Worm (Caenorhabditis elegans) whole organism, dauer: ENCODE results near the gene Y70C5B.2.
"Not testable (repeated sequence)": the region's sequence is repeated elsewhere in the genome, so short reads cannot be mapped to it uniquely, and the experiment has no call there.

Experiments
- unc-62 ChIP-seq: sonication (generic microtip); optimal IDR thresholded peaks from 2 replicates; lab custom pipeline; 2017; ENCODE audit warnings: missing biosample characterization, missing genetic modification reagents, missing genetic modification characterization

Gene Y70C5B.2

DNA sequence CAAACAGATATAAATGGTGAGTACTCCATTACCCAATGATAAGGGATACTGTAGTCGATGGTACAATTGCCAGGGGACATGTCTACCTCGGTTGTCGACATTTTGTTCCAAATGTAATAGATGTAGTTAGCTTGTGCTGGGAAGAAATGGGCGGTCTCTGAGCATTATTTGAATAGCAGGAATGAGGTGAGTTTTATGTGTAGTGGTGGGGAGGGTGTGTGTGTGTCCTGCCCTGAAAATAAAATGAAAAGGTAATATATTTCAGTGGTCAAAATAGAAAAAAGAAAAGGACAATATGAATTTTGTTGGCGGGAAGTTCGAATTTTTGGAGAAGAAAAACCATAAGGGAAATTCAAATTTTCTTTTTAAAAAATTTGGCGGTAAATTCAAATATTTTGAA is at the start of gene Y70C5B.2:
Gene Y70C5B.2 (minus strand): TSS at position 101 of the 400 bp plus-strand sequence.
- TF ChIP-seq unc-62: not testable (repeated sequence)

DNA sequence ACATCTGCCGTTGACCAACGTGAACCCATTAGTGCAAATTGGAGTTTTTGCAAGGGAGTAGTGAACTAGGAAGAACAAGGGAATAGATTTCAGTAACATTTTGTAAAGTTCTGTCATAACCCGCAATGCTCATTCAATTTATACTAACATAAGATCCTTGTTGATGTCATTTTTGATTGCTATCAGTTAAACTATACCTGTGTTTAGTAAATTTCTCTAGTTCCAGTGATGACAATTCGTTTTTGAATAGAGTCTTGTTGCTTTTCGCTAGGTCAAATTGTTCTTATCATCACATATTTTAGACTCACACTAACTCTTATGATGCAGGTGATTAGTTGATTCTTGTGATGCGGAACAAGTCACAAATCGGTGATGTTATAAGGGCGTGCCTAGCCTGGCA is 45.8 kb upstream of the Y70C5B.2 start, which contains the start of gene clec-9:
Gene clec-9 (minus strand): TSS at position 101 of the 400 bp plus-strand sequence.
- no peak for TF ChIP-seq unc-62

DNA sequence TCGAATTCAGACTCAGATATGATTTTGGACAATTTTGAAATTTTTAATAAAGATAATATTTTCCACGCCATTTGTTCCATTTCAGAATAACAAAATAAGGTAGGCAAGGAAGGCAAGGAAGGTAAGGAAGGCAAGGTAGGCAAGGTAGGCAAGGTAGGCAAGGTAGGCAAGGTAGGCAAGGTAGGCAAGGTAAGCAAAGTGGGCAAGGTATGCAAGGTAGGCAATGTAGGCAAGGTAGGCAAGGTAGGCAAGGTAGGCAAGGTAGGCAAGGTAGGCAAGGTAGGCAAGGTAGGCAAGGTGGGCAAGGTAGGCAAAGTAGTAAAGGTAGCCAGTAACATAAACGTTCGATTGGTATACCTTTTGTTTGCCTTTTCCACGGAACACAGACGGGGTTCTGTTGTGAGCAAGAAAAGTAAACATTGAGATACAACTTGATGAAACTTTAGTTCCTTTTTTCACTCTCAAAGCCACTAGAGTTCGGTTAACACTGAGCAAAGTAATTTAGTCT is 39.1 kb upstream of the Y70C5B.2 start, which contains the start of gene Y70C5C.1:
Gene Y70C5C.1 (plus strand): TSS at position 458 of the 508 bp plus-strand sequence.
- TF ChIP-seq unc-62: no peak

DNA sequence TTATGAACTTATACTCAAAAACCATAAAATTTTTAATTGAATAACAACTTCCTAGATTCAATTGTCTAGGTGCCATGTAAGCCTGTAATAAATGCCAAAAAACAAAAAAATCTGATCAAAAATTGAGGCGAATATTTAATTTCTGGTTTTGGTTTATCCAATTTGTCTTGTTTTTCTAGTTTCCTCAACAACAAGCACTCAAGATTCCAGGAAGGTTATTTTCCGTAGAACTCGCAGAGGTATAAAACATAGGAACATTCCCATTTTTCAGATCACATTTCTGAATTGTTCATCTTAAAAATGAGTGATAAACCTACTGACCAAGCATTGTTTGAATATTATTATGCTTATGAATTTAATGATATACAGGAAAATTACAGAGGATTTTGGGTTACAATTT is 36.5 kb upstream of the Y70C5B.2 start, which contains the start of gene srw-41:
Gene srw-41 (plus strand): TSS at position 301 of the 400 bp plus-strand sequence.
- TF ChIP-seq unc-62: no peak

DNA sequence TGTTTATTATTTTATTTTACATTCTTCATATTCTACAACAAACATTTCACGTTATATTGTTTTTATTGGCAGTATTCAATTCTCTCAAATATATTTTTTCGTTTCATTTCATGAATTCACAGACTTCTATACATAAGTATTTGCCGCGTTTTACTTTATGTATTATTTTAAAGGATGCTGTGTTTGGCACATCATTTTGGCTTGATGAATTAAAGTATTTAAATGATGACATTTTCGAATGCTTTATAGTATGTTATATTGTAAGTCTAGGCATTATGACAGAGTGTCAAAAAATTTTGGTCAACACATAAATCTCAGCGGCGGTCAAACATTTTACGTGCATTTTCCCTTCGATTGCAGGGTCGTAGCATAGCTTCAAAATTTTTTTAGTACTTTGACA is 34.8 kb upstream of the Y70C5B.2 start:
- TF ChIP-seq unc-62: no peak

DNA sequence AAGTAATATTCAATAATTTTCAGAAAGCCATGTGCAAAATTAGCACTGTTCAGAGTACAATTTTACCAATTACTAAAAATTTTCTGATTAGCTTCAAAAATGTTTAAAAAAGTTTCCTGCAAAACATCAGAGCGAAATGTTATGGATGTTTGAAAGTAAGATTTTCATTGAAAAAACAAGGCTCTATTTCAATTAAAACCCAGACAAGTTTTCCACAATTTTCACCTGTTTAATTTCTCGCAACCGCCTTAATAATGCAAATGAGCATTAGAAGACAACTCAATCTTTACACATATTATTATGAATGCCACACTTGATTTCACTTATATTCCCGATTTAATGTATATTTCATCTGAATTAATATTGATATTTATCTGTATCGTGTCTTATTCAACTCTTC is 33.8 kb upstream of the Y70C5B.2 start, which contains the start of gene srz-101:
Gene srz-101 (plus strand): TSS at position 301 of the 400 bp plus-strand sequence.
- no peak for TF ChIP-seq unc-62

DNA sequence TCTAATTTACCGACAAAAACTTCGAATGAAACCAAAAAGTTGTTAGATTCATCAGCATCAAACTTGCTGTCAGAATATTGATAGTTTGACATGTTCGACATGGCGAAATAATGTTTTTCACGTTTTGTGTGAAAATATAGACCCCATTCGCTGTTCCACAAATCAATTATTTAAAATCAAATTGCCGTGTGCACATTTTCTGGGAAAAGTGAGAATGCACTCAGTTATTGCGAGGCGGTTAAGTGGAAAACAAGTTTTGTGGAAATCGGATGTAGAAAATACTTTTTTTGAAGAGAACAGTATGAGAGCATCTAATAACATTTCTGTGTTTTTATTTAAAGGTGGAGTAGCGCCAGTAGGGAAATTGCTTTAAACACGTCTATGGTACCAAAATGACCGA is 33.0 kb upstream of the Y70C5B.2 start, which contains the start of gene srw-42:
Gene srw-42 (minus strand): TSS at position 101 of the 400 bp plus-strand sequence.
- TF ChIP-seq unc-62: no peak

DNA sequence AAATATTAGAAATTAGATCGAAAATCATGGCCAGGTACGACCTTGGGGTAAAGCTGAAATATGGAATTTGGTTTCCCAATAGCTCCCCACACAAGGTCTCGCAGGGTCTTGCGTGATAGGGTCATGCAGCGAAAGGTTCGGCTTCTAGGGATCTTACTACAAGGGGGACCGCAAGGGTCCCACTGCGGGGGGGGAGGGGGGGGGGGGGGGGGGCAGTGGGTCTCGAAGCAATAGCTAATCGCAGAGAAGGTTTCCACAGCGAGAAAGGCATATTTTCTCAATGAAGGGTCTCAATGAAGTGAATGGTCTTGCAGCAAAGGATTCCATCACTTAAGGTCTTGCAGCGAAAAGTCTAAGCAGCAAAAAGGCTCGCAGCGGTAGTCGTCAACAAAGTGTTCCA is 32.3 kb upstream of the Y70C5B.2 start:
- TF ChIP-seq unc-62: no peak

DNA sequence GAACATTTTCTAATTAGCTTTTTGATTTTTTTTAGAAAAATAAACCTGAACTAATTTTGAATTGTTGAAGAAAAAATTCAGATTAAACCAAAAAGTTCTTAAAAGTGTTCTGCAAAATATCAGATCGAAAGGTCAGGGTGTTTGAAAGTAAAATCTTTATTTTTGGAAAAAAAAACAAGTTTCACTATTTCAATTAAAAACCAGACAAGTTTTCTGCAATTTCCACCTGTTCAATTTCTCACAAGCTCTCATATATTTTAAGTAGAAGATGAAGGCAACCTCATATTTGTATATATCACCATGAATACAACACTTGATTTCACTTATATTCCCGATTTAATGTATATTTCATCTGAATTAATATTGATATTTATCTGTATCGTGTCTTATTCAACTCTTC is 26.5 kb upstream of the Y70C5B.2 start, which contains the start of gene srz-102:
Gene srz-102 (plus strand): TSS at position 301 of the 400 bp plus-strand sequence.
- no peak for TF ChIP-seq unc-62

DNA sequence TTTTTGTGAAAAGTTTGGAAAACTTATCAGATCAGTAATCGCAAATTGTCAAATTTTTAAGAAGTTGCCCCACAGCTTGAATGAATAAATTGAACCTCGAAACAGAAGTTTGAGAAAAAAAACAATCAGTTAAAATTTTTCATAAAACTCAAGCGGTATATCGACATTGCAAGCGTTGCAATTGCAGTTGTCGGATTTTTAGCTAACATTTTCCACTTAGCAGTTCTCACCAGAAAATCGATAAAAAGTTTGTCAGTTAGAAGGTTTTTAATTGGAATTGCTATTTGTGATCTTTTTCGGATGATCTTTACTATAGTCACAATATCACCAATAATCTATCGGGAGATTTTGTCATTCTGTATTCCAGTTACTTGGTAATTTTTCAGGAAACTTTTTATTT is 25.0 kb upstream of the Y70C5B.2 start, which contains the start of gene srw-43:
Gene srw-43 (plus strand): TSS at position 301 of the 400 bp plus-strand sequence.
- no peak for TF ChIP-seq unc-62

DNA sequence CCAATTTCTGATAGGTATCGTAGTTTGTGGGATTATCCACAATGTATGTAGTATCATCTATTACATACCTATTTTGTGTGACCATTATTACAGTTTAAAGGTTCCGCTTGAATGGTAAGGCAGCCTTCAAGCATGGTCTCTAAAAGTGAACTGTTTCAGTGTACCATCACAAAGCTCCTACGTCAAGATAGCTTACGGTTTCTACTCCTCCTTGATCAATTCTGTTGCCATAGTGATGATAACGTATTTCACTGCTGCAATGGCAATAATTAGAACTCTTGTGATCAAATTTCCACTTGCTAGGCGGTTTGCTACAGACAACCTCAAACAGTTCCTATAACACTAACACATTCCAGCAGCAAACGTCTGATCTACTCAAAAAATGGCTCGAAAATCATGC is 22.6 kb upstream of the Y70C5B.2 start:
- no peak for TF ChIP-seq unc-62

DNA sequence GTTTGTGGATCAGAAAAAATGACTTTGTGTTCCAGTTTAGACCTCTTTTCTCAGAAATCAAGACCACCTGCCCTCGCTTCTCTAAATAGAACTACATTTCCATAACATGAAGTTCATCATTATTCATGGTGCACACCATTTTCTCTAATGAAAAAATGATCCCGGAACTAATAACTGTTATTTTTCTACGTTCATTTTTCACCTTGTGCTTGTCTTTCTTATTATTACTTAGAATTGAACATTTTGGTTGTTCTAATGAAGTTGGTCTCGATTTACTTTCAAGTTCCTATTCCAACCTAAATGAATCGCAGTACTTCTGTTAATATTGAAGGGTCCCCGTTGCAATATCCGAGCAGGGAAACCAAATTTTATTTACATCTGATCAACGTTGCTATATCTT is 22.2 kb upstream of the Y70C5B.2 start, which contains the start of gene srw-36:
Gene srw-36 (plus strand): TSS at position 301 of the 400 bp plus-strand sequence.
- no peak for TF ChIP-seq unc-62

DNA sequence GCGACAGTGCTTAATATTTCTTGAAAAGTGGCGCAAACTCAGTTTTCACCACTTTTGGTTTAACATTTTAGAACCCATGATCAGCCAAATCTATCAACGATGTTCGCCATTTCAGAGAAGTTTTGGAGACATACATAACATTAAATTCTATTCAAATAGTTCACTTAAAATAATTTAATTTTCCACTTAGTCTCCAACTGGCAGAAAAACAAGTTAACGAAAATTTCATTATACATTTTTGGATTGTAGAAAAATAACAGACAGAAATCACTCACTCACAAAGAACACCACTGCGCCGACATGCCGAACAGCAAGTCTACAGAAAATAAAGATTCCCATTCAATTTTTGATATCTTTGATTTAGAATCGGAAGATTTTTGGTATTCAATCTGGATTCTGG is 19.3 kb upstream of the Y70C5B.2 start, which contains the start of gene srw-44:
Gene srw-44 (plus strand): TSS at position 301 of the 400 bp plus-strand sequence.
- no peak for TF ChIP-seq unc-62

DNA sequence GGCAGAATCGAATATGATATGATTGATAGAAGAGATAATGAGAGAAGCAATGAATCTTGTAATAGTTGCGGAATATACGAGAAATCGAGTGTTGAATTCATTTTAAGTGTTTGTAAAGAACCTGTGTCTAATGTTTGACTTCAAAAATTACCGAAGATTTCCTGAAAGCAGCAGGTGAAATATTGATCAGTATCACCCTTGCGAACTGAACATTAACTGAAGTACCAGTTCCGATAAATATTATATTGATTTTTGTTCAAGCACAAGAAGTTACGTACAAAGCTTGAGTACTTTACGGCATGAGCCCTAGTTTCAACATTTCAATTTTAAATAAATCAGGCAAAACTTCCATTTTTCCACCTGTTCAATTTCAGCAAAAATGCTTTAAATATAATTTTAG is 18.5 kb upstream of the Y70C5B.2 start, which contains the start of gene srz-103:
Gene srz-103 (minus strand): TSS at position 101 of the 400 bp plus-strand sequence.
- no peak for TF ChIP-seq unc-62

DNA sequence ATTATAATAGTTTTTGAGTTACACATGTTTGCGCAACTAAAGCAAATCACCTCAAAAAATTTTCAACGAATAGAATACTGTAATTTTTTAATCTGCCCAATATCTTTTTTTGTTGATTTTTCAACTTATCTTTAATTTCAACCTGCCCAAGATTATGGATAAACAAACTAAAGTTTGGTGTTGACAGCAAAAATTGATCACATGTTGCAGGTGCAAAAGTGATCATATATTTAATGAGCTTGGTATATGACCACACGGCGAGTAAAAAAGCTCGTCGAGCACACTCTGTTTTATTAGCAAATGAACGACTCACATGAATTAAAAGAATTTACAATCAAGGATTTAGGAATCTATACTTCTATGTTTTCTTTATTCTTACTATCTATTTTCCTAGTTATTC is 14.8 kb upstream of the Y70C5B.2 start, which contains the start of gene srz-1:
Gene srz-1 (plus strand): TSS at position 301 of the 400 bp plus-strand sequence.
- TF ChIP-seq unc-62: no peak

DNA sequence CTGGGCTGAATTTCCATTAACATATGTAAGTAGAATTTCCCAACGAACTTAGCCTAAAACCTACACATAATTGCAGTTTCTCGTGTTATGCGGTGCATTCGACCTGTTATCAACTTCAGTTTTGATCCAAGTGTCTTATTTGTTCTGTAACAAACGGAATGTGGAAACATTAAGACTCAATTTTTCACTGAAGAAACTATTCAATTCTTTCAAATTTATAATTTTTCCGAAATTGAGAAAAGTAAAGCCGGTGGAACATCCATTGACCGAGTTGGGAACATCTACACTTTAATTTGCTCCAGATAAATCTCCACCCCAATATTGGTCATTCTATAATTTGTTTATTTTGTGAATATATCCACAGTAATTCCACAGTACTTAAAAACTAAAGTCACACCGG is 13.7 kb upstream of the Y70C5B.2 start:
- TF ChIP-seq unc-62: no peak

DNA sequence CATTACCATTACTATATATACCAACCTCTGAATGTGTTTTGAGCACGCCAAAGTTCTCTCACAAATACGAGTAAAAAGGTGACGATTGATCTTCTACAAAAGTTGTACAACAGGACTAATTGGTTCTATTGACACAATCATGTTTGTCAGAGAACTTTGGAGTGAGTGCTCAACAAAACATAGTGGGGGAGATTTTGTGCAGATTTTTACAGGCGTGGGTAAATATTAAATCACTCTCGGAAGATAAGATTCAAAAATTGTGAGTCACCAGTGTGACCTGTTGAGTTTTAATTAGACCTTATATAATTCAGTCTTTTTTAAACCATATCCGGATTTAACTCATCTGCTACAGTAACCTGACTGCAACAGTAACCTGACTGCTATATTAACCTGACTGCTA is 11.5 kb upstream of the Y70C5B.2 start, which contains the start of gene F14F8.8:
Gene F14F8.8 (minus strand): TSS at position 101 of the 400 bp plus-strand sequence.
- no peak for TF ChIP-seq unc-62

DNA sequence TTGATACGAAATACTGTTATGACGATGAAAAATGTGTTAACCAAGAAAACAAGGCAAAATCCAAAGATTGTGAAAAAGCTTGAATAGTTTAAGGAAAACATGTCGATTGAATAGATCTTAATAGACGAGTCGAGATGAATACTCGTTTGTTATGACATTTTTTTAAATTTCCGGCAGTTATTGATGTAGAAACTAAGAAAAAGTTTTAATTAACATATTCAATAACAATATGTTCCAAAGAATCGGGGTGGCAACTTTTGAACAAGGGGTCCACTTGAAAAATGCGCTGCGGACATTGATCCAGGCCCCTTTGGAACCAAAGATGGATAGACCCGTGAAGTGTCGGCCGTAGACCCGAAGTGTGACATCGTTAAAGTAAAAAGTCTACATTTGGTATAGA is 10.5 kb upstream of the Y70C5B.2 start, which contains the start of gene str-61:
Gene str-61 (minus strand): TSS at position 101 of the 400 bp plus-strand sequence.
- no peak for TF ChIP-seq unc-62
